Fruit fly (Drosophila melanogaster): ENCODE measurements around the gene COX6CL.

The COX6CL gene

dm6 chr2L:5771179-5771578 lies 47.1 kb downstream of the COX6CL start:
- TF ChIP-seq CG4360 (GFP tag; IDR thresholded peaks at IDR 0.05) (no peak), tio (GFP tag; optimal IDR thresholded peaks at IDR 0.05) (no peak), h (optimal IDR thresholded peaks at IDR 0.05) (no peak), CG17568 (GFP tag; optimal IDR thresholded peaks at IDR 0.05) (no peak), Rfx (GFP tag; IDR thresholded peaks at IDR 0.05) (peak; percentile 85), abd-A (tag; optimal IDR thresholded peaks at IDR 0.05) (no peak), Dip2 (GFP tag; IDR thresholded peaks at IDR 0.05) (no peak), CG2129 (GFP tag; IDR thresholded peaks at IDR 0.05; ENCODE audit: partially characterized antibody) (no peak), Drgx (GFP tag; IDR thresholded peaks at IDR 0.05) (no peak), Xbp1 (GFP tag; optimal IDR thresholded peaks at IDR 0.05) (peak; percentile 67), CG3065 (GFP tag; optimal IDR thresholded peaks at IDR 0.05) (peak; percentile 38), nerfin-2 (GFP tag; IDR thresholded peaks at IDR 0.05; ENCODE audit: partially characterized antibody) (peak; percentile 55; the same call in 1 of the 2 replicates), Nf-YC (tag; optimal IDR thresholded peaks at IDR 0.05) (peak; percentile 0), CG31365 (tag; optimal IDR thresholded peaks at IDR 0.05) (no peak), CG7839 (tag; optimal IDR thresholded peaks at IDR 0.05) (no peak), da (GFP tag; optimal IDR thresholded peaks at IDR 0.05) (no peak), CG18011 (GFP tag; optimal IDR thresholded peaks at IDR 0.05) (no peak), CG13287 (GFP tag; IDR thresholded peaks at IDR 0.05; ENCODE audit: partially characterized antibody) (peak; percentile 45; the same call in 1 of the 2 replicates), CG10654 (GFP tag; optimal IDR thresholded peaks at IDR 0.05) (peak; percentile 5), run (tag; optimal IDR thresholded peaks at IDR 0.05) (no peak), CG13775 (GFP tag; optimal IDR thresholded peaks at IDR 0.05) (no peak), CG42726 (GFP tag; IDR thresholded peaks at IDR 0.05; ENCODE audit: partially characterized antibody) (peak; percentile 92), rib (GFP tag; IDR thresholded peaks at IDR 0.05) (no peak), CG30403 (GFP tag; optimal IDR thresholded peaks at IDR 0.05) (peak; percentile 26), Optix (GFP tag; IDR thresholded peaks at IDR 0.05) (no peak), Hand (GFP tag; optimal IDR thresholded peaks at IDR 0.05) (no peak), CG2120 (GFP tag; optimal IDR thresholded peaks at IDR 0.05) (peak; percentile 29), Ravus (GFP tag; IDR thresholded peaks at IDR 0.05) (no peak), CG8944 (GFP tag; optimal IDR thresholded peaks at IDR 0.05) (peak; percentile 26), tna (GFP tag; IDR thresholded peaks at IDR 0.05; ENCODE audit: partially characterized antibody) (peak; percentile 39; the same call in 1 of the 2 replicates), Hsf (GFP tag; optimal IDR thresholded peaks at IDR 0.05) (peak; percentile 20), CG8765 (GFP tag; IDR thresholded peaks at IDR 0.05) (peak; percentile 21; the same call in 1 of the 2 replicates), CG17912 (GFP tag; optimal IDR thresholded peaks at IDR 0.05) (no peak), CG18476 (GFP tag; optimal IDR thresholded peaks at IDR 0.05) (no peak), Poxn (GFP tag; IDR thresholded peaks at IDR 0.05) (no peak), p53 (GFP tag; optimal IDR thresholded peaks at IDR 0.05) (no peak), CG9876 (GFP tag; optimal IDR thresholded peaks at IDR 0.05) (peak; percentile 8), sc (optimal IDR thresholded peaks at IDR 0.05) (no peak), sc (GFP tag; optimal IDR thresholded peaks at IDR 0.05) (no peak), CG7963 (GFP tag; IDR thresholded peaks at IDR 0.05; ENCODE audit: partially characterized antibody) (no peak), Dref (GFP tag; IDR thresholded peaks at IDR 0.05) (no peak), Dll (GFP tag; IDR thresholded peaks at IDR 0.05; ENCODE audit: partially characterized antibody) (no peak), eve (GFP tag; optimal IDR thresholded peaks at IDR 0.05) (no peak), Opbp (GFP tag; IDR thresholded peaks at IDR 0.05; ENCODE audit: partially characterized antibody) (peak; percentile 78; the same call in 2 of the 3 replicates), CG10462 (GFP tag; optimal IDR thresholded peaks at IDR 0.05) (no peak), sim (GFP tag; IDR thresholded peaks at IDR 0.05) (no peak), CG3407 (GFP tag; optimal IDR thresholded peaks at IDR 0.05) (peak; percentile 11), Oaz (GFP tag; IDR thresholded peaks at IDR 0.05) (peak; percentile 20; the same call in 1 of the 2 replicates), ab (GFP tag; optimal IDR thresholded peaks at IDR 0.05) (no peak), aop (GFP tag; IDR thresholded peaks at IDR 0.05) (no peak), ind (GFP tag; optimal IDR thresholded peaks at IDR 0.05) (peak; percentile 51), HHEX (GFP tag; optimal IDR thresholded peaks at IDR 0.05) (no peak)

All from whole organism, embryonic.